Worm (Caenorhabditis elegans): ENCODE data around the gene str-90.

DNA sequence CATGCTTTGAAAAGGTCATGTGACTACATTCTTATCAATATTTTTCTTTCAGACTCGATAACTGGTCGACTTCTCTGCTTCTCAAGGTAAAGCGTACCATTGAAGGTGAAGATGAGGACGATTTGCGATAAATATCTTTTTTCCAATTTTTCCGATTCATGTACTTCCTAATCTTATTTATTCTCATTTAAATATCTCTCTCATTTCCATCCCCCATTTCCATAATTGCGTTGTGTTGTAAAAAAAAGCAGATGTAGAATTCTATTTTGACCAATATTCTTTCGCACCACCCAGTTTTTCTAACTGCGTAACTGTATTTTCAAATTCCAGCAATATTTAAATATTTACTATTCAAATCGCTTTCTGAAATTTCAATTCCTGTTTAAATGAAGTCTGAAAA, 29.9 kb downstream of the str-90 start, which contains the start of gene D1014.4:
- no peak for TF ChIP-seq snpc-4 (GFP tag; optimal IDR thresholded peaks at IDR 0.05)
- no peak for TF ChIP-seq snpc-4 (tag; optimal IDR thresholded peaks at IDR 0.05)
- no peak for TF ChIP-seq unc-62 (GFP tag; optimal IDR thresholded peaks at IDR 0.05)
- no peak for TF ChIP-seq F49E8.2 (tag; optimal IDR thresholded peaks at IDR 0.05; ENCODE audit: insufficient read depth)
- TF ChIP-seq lag-1 (GFP tag; IDR thresholded peaks at IDR 0.05): no peak
- TF ChIP-seq ama-1 (optimal IDR thresholded peaks at IDR 0.05): no peak
- no peak for TF ChIP-seq ama-1 (GFP tag; optimal IDR thresholded peaks at IDR 0.05)
